Fruit fly (Drosophila melanogaster) whole organism, embryonic: Measurements from ENCODE around the gene CG4570.

Source experiments
- CG4820 ChIP-seq: fragments of 200-800 bp; sonication (Bioruptor generic); optimal IDR thresholded peaks from 3 replicates; lab custom pipeline; 2016; ENCODE audit warnings: missing biosample characterization, missing genetic modification characterization
- ac ChIP-seq: fragments of 200-800 bp; sonication (Bioruptor generic); optimal IDR thresholded peaks from 3 replicates; lab custom pipeline; 2017; ENCODE audit warnings: missing biosample characterization, mild to moderate bottlenecking, missing genetic modification characterization
- bowl ChIP-seq: fragments of 200-800 bp; sonication (Bioruptor generic); IDR thresholded peaks from 2 replicates; pipeline ENCODE4 v1.3.6; 2022; ENCODE audit warnings: missing biosample characterization, missing genetic modification characterization
- stc ChIP-seq: fragments of 200-800 bp; sonication (Bioruptor generic); IDR thresholded peaks from 2 replicates; pipeline ENCODE4 v1.3.6; 2022; ENCODE audit warnings: missing biosample characterization, missing genetic modification characterization
- yki ChIP-seq: fragments of >200 bp; optimal IDR thresholded peaks from 3 replicates; lab custom pipeline; 2018
- zen ChIP-seq: fragments of 200-800 bp; sonication (Bioruptor generic); optimal IDR thresholded peaks from 3 replicates; lab custom pipeline; 2018; ENCODE audit warnings: missing biosample characterization, mild to moderate bottlenecking, missing genetic modification characterization, moderate library complexity

- TF ChIP-seq yki (lab: Kevin White, UChicago) (no peak), bowl (GFP tag; lab: Robert Waterston, UW) (no peak), ac (GFP tag; lab: Kevin White, UChicago) (no peak), CG4820 (GFP tag; lab: Kevin White, UChicago) (no peak), zen (tag; lab: Kevin White, UChicago) (no peak), stc (GFP tag; lab: Robert Waterston, UW) (no peak)
Observed at dm6 chr3R:10870561-10870960, 14.0 kb downstream of the CG4570 start.
